Worm (Caenorhabditis elegans): ENCODE results near the gene ZC239.15.
"Not testable (repeated sequence)": the region's sequence is repeated elsewhere in the genome, so short reads cannot be mapped to it uniquely, and the experiment has no call there.

DNA sequence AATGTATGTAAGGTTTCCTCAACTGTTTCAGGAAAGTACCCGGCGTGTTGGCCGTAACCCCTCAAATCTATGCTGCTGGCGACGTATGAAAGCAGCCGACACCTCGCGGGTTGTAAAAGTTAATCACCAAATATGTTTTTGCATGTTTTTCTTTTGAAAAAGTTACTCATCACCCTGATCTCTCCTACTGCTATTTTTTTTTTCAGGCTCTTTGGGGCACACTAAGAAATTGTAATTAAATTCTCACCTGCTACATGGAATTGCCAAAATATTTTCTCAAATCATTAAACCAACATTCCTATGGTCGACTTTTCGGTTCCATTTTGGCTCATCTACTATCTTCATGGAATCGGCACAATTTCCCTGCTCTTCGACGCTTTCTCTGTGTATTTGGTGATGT is 39.7 kb downstream of the ZC239.15 start, which contains the start of gene sri-78:
- TF ChIP-seq egl-27 (tag; optimal IDR thresholded peaks at IDR 0.05); spr-3 (GFP tag; optimal IDR thresholded peaks at IDR 0.05); unc-62 (GFP tag; optimal IDR thresholded peaks at IDR 0.05 in 1 of 2); unc-62 (tag; optimal IDR thresholded peaks at IDR 0.05): not testable (repeated sequence)

Measured in whole organism, L4 larva.